Worm (Caenorhabditis elegans) whole organism, L1 larva: ENCODE measurements around the gene C28C12.12.

Source experiments
- C34B4.2 ChIP-seq: sonication (generic microtip); optimal IDR thresholded peaks from 2 replicates; lab custom pipeline; 2017; ENCODE audit warnings: mild to moderate bottlenecking, missing genetic modification characterization, missing compliant biosample characterization
- aha-1 ChIP-seq: fragments of 150-350 bp; optimal IDR thresholded peaks from 2 replicates; lab custom pipeline; 2014; ENCODE audit warnings: missing biosample characterization, missing genetic modification characterization
- alr-1 ChIP-seq: fragments of 200-800 bp; sonication (Bioruptor generic); optimal IDR thresholded peaks from 2 replicates; lab custom pipeline; 2018; ENCODE audit warnings: borderline replicate concordance, mild to moderate bottlenecking, missing genetic modification characterization, missing compliant biosample characterization
- ama-1 ChIP-seq: fragments of 150-350 bp; optimal IDR thresholded peaks from 2 replicates; lab custom pipeline; 2014
- ceh-82 ChIP-seq, 3 experiments: fragments of 150-350 bp in 1 of 3; sonication (generic microtip) in 2 of 3; optimal IDR thresholded peaks; 2 replicates each; lab custom pipeline; 2014 to 2017; ENCODE audit warnings: missing biosample characterization in 3 of 3, missing genetic modification characterization in 3 of 3
- ceh-88 ChIP-seq: fragments of 200-800 bp; sonication (Bioruptor generic); IDR thresholded peaks from 2 replicates; pipeline ENCODE4 v1.3.6; 2022; ENCODE audit warnings: missing genetic modification characterization, missing compliant biosample characterization
- dpl-1 ChIP-seq, 3 experiments: fragments of 150-350 bp in 2 of 3; sonication (generic microtip) in 1 of 3; optimal IDR thresholded peaks; 2 replicates each; lab custom pipeline; 2014 to 2017; ENCODE audit warnings: missing biosample characterization in 3 of 3, missing genetic modification characterization in 3 of 3, missing genetic modification reagents in 3 of 3
- efl-1 ChIP-seq, 4 experiments: fragments of 150-350 bp; optimal IDR thresholded peaks in 3 of 4; peaks in 1 of 4; 1 replicate in 1 of 4; 2 replicates in 3 of 4; lab custom pipeline; 2014; ENCODE audit warnings: missing biosample characterization in 2 of 4, missing genetic modification characterization in 2 of 4, missing genetic modification reagents in 2 of 4
- ets-5 ChIP-seq: fragments of 200-800 bp; sonication (Bioruptor generic); IDR thresholded peaks from 2 replicates; pipeline ENCODE4 v1.3.6; 2022; ENCODE audit warnings: missing genetic modification characterization, missing compliant biosample characterization
- grh-1 ChIP-seq: fragments of 200-800 bp; sonication (Bioruptor generic); IDR thresholded peaks from 2 replicates; pipeline ENCODE4 v1.3.6; 2022; ENCODE audit warnings: missing genetic modification reagents, missing genetic modification characterization, missing compliant biosample characterization
- hlh-4 ChIP-seq: sonication (generic microtip); optimal IDR thresholded peaks from 2 replicates; lab custom pipeline; 2016; ENCODE audit warnings: mild to moderate bottlenecking, missing genetic modification characterization, missing compliant biosample characterization
- jun-1 ChIP-seq: fragments of 150-350 bp; optimal IDR thresholded peaks from 2 replicates; lab custom pipeline; 2014; ENCODE audit warnings: missing biosample characterization, missing genetic modification reagents, missing genetic modification characterization
- lin-15B ChIP-seq: fragments of 150-350 bp; sonication (generic microtip); optimal IDR thresholded peaks from 3 replicates; lab custom pipeline; 2014; ENCODE audit warnings: missing biosample characterization, missing genetic modification characterization
- lin-39 ChIP-seq: fragments of 150-350 bp; optimal IDR thresholded peaks from 2 replicates; lab custom pipeline; 2014; ENCODE audit warnings: missing biosample characterization, missing genetic modification reagents, missing genetic modification characterization
- mdl-1 ChIP-seq, 2 experiments: fragments of 150-350 bp; optimal IDR thresholded peaks; 2 replicates each; lab custom pipeline; 2014 to 2017; ENCODE audit warnings: missing biosample characterization in 2 of 2, missing genetic modification characterization in 2 of 2, inconsistent platforms in 1 of 2
- mef-2 ChIP-seq: fragments of 150-350 bp; optimal IDR thresholded peaks from 2 replicates; lab custom pipeline; 2014; ENCODE audit warnings: missing biosample characterization, missing genetic modification characterization
- nhr-11 ChIP-seq: fragments of 150-350 bp; optimal IDR thresholded peaks from 2 replicates; lab custom pipeline; 2014; ENCODE audit warnings: missing biosample characterization, missing genetic modification characterization
- nhr-19 ChIP-seq: fragments of 200-800 bp; sonication (Bioruptor generic); conservative IDR thresholded peaks from 2 replicates; pipeline ENCODE4 v1.3.6; 2022; ENCODE audit warnings: missing genetic modification characterization, missing compliant biosample characterization
- nhr-28 ChIP-seq: fragments of 150-350 bp; optimal IDR thresholded peaks from 2 replicates; lab custom pipeline; 2014; ENCODE audit warnings: missing biosample characterization, missing genetic modification characterization
- nhr-90 ChIP-seq: sonication (generic microtip); optimal IDR thresholded peaks from 2 replicates; lab custom pipeline; 2016; ENCODE audit warnings: mild to moderate bottlenecking, missing genetic modification characterization, missing compliant biosample characterization; ENCODE audit not compliant: poor library complexity
- pag-3 ChIP-seq: sonication (generic microtip); optimal IDR thresholded peaks from 2 replicates; lab custom pipeline; 2017; ENCODE audit warnings: missing genetic modification characterization, mild to moderate bottlenecking, missing compliant biosample characterization, antibody characterized with exemption, borderline replicate concordance; ENCODE audit not compliant: insufficient read depth
- pax-3 ChIP-seq: fragments of 200-800 bp; sonication (Bioruptor generic); optimal IDR thresholded peaks from 2 replicates; lab custom pipeline; 2018; ENCODE audit warnings: mild to moderate bottlenecking, missing genetic modification characterization, moderate library complexity, missing compliant biosample characterization
- rnt-1 ChIP-seq: sonication (generic microtip); optimal IDR thresholded peaks from 2 replicates; lab custom pipeline; 2016; ENCODE audit warnings: mild to moderate bottlenecking, missing genetic modification characterization, moderate library complexity, missing compliant biosample characterization
- skn-1 ChIP-seq: fragments of 150-350 bp; optimal IDR thresholded peaks from 2 replicates; lab custom pipeline; 2014; ENCODE audit warnings: missing biosample characterization, missing genetic modification characterization
- snu-23 ChIP-seq: sonication (generic microtip); optimal IDR thresholded peaks from 2 replicates; lab custom pipeline; 2016; ENCODE audit warnings: missing genetic modification characterization, missing compliant biosample characterization
- sox-4 ChIP-seq: sonication (generic microtip); optimal IDR thresholded peaks from 2 replicates; lab custom pipeline; 2016; ENCODE audit warnings: missing genetic modification characterization, missing compliant biosample characterization
- sptf-1 ChIP-seq: fragments of 150-350 bp; optimal IDR thresholded peaks from 2 replicates; lab custom pipeline; 2014; ENCODE audit warnings: missing biosample characterization, missing genetic modification characterization
- unc-30 ChIP-seq: sonication (generic microtip); optimal IDR thresholded peaks from 2 replicates; lab custom pipeline; 2017; ENCODE audit warnings: missing biosample characterization, missing genetic modification characterization
- unc-62 ChIP-seq: fragments of 150-350 bp; optimal IDR thresholded peaks from 2 replicates; lab custom pipeline; 2014; ENCODE audit warnings: missing biosample characterization, missing genetic modification reagents, missing genetic modification characterization
- unc-86 ChIP-seq: sonication (generic microtip); optimal IDR thresholded peaks from 2 replicates; lab custom pipeline; 2016; ENCODE audit warnings: missing genetic modification characterization, missing compliant biosample characterization
- zag-1 ChIP-seq: fragments of 150-350 bp; optimal IDR thresholded peaks from 2 replicates; lab custom pipeline; 2014; ENCODE audit warnings: missing biosample characterization, missing genetic modification characterization
- ztf-4 ChIP-seq: fragments of 150-350 bp; optimal IDR thresholded peaks from 2 replicates; lab custom pipeline; 2014; ENCODE audit warnings: missing biosample characterization, missing genetic modification characterization

C28C12.12 gene

DNA sequence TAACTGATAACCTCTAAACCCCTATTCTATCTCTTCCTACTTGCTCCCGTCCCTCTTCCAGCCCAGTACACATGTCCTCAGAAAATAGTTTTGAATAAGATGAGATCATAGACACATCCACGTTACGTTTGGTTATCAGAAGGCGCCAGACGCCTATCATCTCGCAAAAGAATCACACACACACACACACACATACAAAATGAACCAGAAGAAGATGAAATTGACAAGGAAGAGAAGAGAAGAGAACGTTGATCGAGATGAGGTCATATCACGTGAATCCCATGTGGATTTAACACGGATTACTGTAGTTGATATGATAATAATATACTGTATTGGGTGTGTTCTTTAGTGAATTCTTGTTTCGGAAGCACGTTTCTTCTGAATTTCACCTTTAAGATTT, 29.9 kb upstream of the C28C12.12 start (continued):
- TF ChIP-seq ama-1 (lab: Kevin White, UChicago) (no peak), alr-1 (no peak), snu-23 (GFP tag; lab: Kevin White, UChicago) (peak; percentile 85), zag-1 (no peak), nhr-19 (GFP tag; lab: Robert Waterston, UW) (peak; percentile 88)

- TF ChIP-seq pag-3 (tag; lab: Kevin White, UChicago) = no peak
- TF ChIP-seq unc-86 (tag; lab: Kevin White, UChicago) = no peak
- TF ChIP-seq nhr-28 (tag; lab: Kevin White, UChicago) = no peak
- TF ChIP-seq C34B4.2 (tag; lab: Kevin White, UChicago) = no peak
- no peak for TF ChIP-seq unc-30 (tag; lab: Kevin White, UChicago)
- TF ChIP-seq mdl-1 (tag; optimal IDR thresholded peaks at IDR 0.05; lab: Kevin White, UChicago) = no peak
- TF ChIP-seq sox-4 (tag; lab: Kevin White, UChicago) = no peak
- TF ChIP-seq hlh-4 (tag; lab: Kevin White, UChicago) = no peak
- TF ChIP-seq skn-1 (tag; lab: Kevin White, UChicago) = no peak
- TF ChIP-seq mef-2 (tag; lab: Kevin White, UChicago) = no peak
Observed at ce11 chrIV:8523981-8524380, 27.8 kb upstream of the C28C12.12 start.

DNA sequence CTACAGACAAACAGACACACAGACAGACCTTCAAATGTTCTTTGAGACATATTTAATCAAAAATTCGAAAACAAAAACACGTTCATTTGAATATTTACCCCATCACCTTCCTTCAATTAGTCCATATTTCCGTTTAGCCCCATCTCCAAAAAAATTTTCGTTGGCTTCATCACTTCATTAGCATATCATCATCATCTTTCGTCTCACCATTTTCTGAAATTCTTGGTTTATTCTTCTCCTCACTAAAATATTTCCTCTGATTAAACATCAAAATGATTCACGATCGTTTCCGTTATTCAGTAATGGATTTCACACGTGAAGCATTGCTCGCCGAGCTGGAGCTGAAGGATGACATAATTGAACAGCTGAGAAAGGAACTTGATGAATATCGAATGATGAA, 24.4 kb upstream of the C28C12.12 start, which contains the start of gene pkg-2:
Gene pkg-2 (plus strand): TSS at position 301 of the 400 bp plus-strand sequence.
- no peak for TF ChIP-seq mef-2 (tag; lab: Kevin White, UChicago)
- no peak for TF ChIP-seq efl-1 (optimal IDR thresholded peaks at IDR 0.05; lab: Kevin White, UChicago)
- no peak for TF ChIP-seq efl-1 (GFP tag; optimal IDR thresholded peaks at IDR 0.05 in 1 of 2; lab: Kevin White, UChicago)
- no peak for TF ChIP-seq unc-86 (tag; lab: Kevin White, UChicago)
- no peak for TF ChIP-seq nhr-11 (tag; lab: Kevin White, UChicago)
- no peak for TF ChIP-seq aha-1 (tag; lab: Kevin White, UChicago)
- no peak for TF ChIP-seq pax-3 (tag; lab: Kevin White, UChicago)
- no peak for TF ChIP-seq alr-1
- no peak for TF ChIP-seq rnt-1 (tag; lab: Kevin White, UChicago)
- no peak for TF ChIP-seq dpl-1 (GFP tag; optimal IDR thresholded peaks at IDR 0.05; lab: Kevin White, UChicago)
- TF ChIP-seq lin-39 (tag; lab: Kevin White, UChicago) = no peak
- no peak for TF ChIP-seq ceh-82 (tag; optimal IDR thresholded peaks at IDR 0.05; lab: Kevin White, UChicago)
- TF ChIP-seq unc-62 (GFP tag; lab: Kevin White, UChicago) = no peak

- TF ChIP-seq lin-15B (tag; lab: Kevin White, UChicago) = no peak
- no peak for TF ChIP-seq efl-1 (optimal IDR thresholded peaks at IDR 0.05; lab: Kevin White, UChicago)
- peak in 1 of 2 experiments; percentile 57 for TF ChIP-seq efl-1 (GFP tag; optimal IDR thresholded peaks at IDR 0.05 in 1 of 2; lab: Kevin White, UChicago)
Observed at ce11 chrIV:8519949-8520348, 23.8 kb upstream of the C28C12.12 start.

- TF ChIP-seq lin-15B (tag; lab: Kevin White, UChicago) = no peak
- no peak for TF ChIP-seq ceh-88 (GFP tag; lab: Robert Waterston, UW)
- TF ChIP-seq ets-5 (GFP tag; lab: Robert Waterston, UW) = no peak
- TF ChIP-seq ztf-4 (tag; lab: Kevin White, UChicago) = no peak
- no peak for TF ChIP-seq dpl-1 (GFP tag; optimal IDR thresholded peaks at IDR 0.05; lab: Kevin White, UChicago)
- TF ChIP-seq skn-1 (tag; lab: Kevin White, UChicago) = no peak
- no peak for TF ChIP-seq lin-39 (tag; lab: Kevin White, UChicago)
Observed at ce11 chrIV:8514546-8514945, 18.4 kb upstream of the C28C12.12 start.

ce11 chrIV:8513619-8514018, 17.5 kb upstream of the C28C12.12 start, which contains the start of gene cks-1:
cks-1 (plus strand) TSS chrIV:8513919.
- TF ChIP-seq nhr-90 (tag; lab: Kevin White, UChicago) (no peak), rnt-1 (tag; lab: Kevin White, UChicago) (no peak), jun-1 (tag; lab: Kevin White, UChicago) (no peak), pax-3 (tag; lab: Kevin White, UChicago) (no peak), grh-1 (GFP tag; lab: Robert Waterston, UW) (no peak), sptf-1 (no peak)
